Fruit fly (Drosophila melanogaster) whole organism, embryonic: Measurements from ENCODE around the gene mib2.

Experiments used
- CG18599 ChIP-seq: fragments of 200-800 bp; sonication (Bioruptor generic); optimal IDR thresholded peaks from 3 replicates; lab custom pipeline; 2017; ENCODE audit warnings: missing biosample characterization, missing genetic modification characterization, mild to moderate bottlenecking, moderate library complexity, missing genetic modification reagents
- Rx ChIP-seq: fragments of 200-800 bp; sonication (Bioruptor generic); IDR thresholded peaks from 2 replicates; pipeline ENCODE4 v1.3.6; 2022; ENCODE audit warnings: missing biosample characterization, missing genetic modification characterization
- ci ChIP-seq: fragments of 200-800 bp; sonication (Bioruptor generic); IDR thresholded peaks from 3 replicates; pipeline ENCODE4 v1.3.6; 2022; ENCODE audit warnings: missing biosample characterization, missing genetic modification characterization
- nmo ChIP-seq: fragments of 200-800 bp; sonication (Bioruptor generic); optimal IDR thresholded peaks from 2 replicates; lab custom pipeline; 2018; ENCODE audit warnings: missing biosample characterization, mild to moderate bottlenecking, missing genetic modification characterization, moderate library complexity
- psq ChIP-seq: fragments of 200-800 bp; sonication (Bioruptor generic); optimal IDR thresholded peaks from 2 replicates; lab custom pipeline; 2017; ENCODE audit warnings: missing biosample characterization, missing genetic modification characterization
- slbo ChIP-seq: fragments of 200-800 bp; sonication (Bioruptor generic); IDR thresholded peaks from 2 replicates; pipeline ENCODE4 v1.3.6; 2022; ENCODE audit warnings: missing biosample characterization, missing genetic modification characterization

dm6 chr2L:19058916-19059315 is 24.7 kb downstream of the mib2 start, which contains the start of gene Phlpp:
- peak; percentile 22 for TF ChIP-seq nmo (GFP tag; lab: Kevin White, UChicago)
- peak; percentile 59 for TF ChIP-seq Rx (GFP tag; lab: Robert Waterston, UW)
- TF ChIP-seq CG18599 (GFP tag; lab: Kevin White, UChicago) = no peak
- peak; percentile 40; the same call in 1 of the 3 replicates for TF ChIP-seq ci (GFP tag; lab: Robert Waterston, UW)
- TF ChIP-seq slbo (GFP tag; lab: Robert Waterston, UW) = no peak
- TF ChIP-seq psq (GFP tag; lab: Kevin White, UChicago) = no peak
